Fruit fly (Drosophila melanogaster) whole organism, embryonic: ENCODE measurements around the gene CG42323.

ENCODE experiments used
- Abd-B ChIP-seq: fragments of 200-800 bp; sonication (Bioruptor generic); optimal IDR thresholded peaks from 2 replicates; lab custom pipeline; 2018; ENCODE audit warnings: missing biosample characterization, mild to moderate bottlenecking, missing genetic modification characterization, moderate library complexity
- Bdp1 ChIP-seq: fragments of 200-800 bp; sonication (Bioruptor generic); optimal IDR thresholded peaks from 3 replicates; lab custom pipeline; 2016; ENCODE audit warnings: missing biosample characterization, missing genetic modification characterization
- CG18262 ChIP-seq: fragments of 200-800 bp; optimal IDR thresholded peaks from 3 replicates; lab custom pipeline; 2019; ENCODE audit warnings: missing biosample characterization, mild to moderate bottlenecking, missing genetic modification characterization, moderate library complexity
- CG2202 ChIP-seq: fragments of 200-800 bp; sonication (Bioruptor generic); optimal IDR thresholded peaks from 2 replicates; lab custom pipeline; 2018; ENCODE audit warnings: missing biosample characterization, mild to moderate bottlenecking, missing genetic modification characterization
- CG34376 ChIP-seq: fragments of 200-800 bp; sonication (Bioruptor generic); optimal IDR thresholded peaks from 2 replicates; lab custom pipeline; 2018; ENCODE audit warnings: missing biosample characterization, mild to moderate bottlenecking, missing genetic modification characterization
- Lpt ChIP-seq: fragments of >200 bp; optimal IDR thresholded peaks from 2 replicates; lab custom pipeline; 2018; ENCODE audit warnings: missing biosample characterization, missing genetic modification characterization
- Opbp ChIP-seq: fragments of 200-800 bp; sonication (Bioruptor generic); IDR thresholded peaks from 3 replicates; pipeline ENCODE4 v1.3.6; 2022; ENCODE audit warnings: missing biosample characterization, missing genetic modification characterization; ENCODE audit not compliant: partially characterized antibody
- ato ChIP-seq: fragments of 200-800 bp; sonication (Bioruptor generic); IDR thresholded peaks from 2 replicates; pipeline ENCODE4 v1.3.6; 2022; ENCODE audit warnings: missing biosample characterization, missing genetic modification characterization; ENCODE audit not compliant: partially characterized antibody
- chif ChIP-seq, 2 experiments: fragments of 200-800 bp; sonication (Bioruptor generic); optimal IDR thresholded peaks; 3 replicates each; lab custom pipeline; 2016; ENCODE audit warnings: missing biosample characterization in 2 of 2, missing genetic modification characterization in 2 of 2
- kni ChIP-seq: fragments of 200-800 bp; sonication (Bioruptor generic); optimal IDR thresholded peaks from 3 replicates; lab custom pipeline; 2017; ENCODE audit warnings: mild to moderate bottlenecking, missing biosample characterization, missing genetic modification reagents, missing genetic modification characterization
- lilli ChIP-seq: fragments of 200-800 bp; sonication (Bioruptor generic); optimal IDR thresholded peaks from 3 replicates; lab custom pipeline; 2016; ENCODE audit warnings: missing biosample characterization, missing genetic modification characterization
- pita ChIP-seq: fragments of 200-800 bp; sonication (Bioruptor generic); optimal IDR thresholded peaks from 2 replicates; lab custom pipeline; 2017; ENCODE audit warnings: missing biosample characterization, mild to moderate bottlenecking, missing genetic modification characterization

- TF ChIP-seq Abd-B (GFP tag; lab: Kevin White, UChicago) (no peak), chif (GFP tag; optimal IDR thresholded peaks at IDR 0.05; lab: Kevin White, UChicago) (no peak), Lpt (no peak), Opbp (GFP tag; lab: Robert Waterston, UW) (peak; percentile 47; the same call in 2 of the 3 replicates), ato (no peak), CG2202 (tag; lab: Kevin White, UChicago) (no peak), kni (no peak), lilli (no peak), pita (GFP tag; lab: Kevin White, UChicago) (peak; percentile 60), Bdp1 (GFP tag; lab: Kevin White, UChicago) (no peak), CG34376 (GFP tag; lab: Kevin White, UChicago) (no peak), CG18262 (tag; lab: Kevin White, UChicago) (no peak)
Measured at dm6 chrX:18385056-18385455, 37.2 kb upstream of the CG42323 start, which contains the start of gene betaCOP.
